Worm (Caenorhabditis elegans) whole organism, late embryonic: ENCODE results near the gene ceh-41.

ENCODE experiments used
- C38D4.7 ChIP-seq: fragments of 200-800 bp; sonication (Bioruptor generic); optimal IDR thresholded peaks from 2 replicates; lab custom pipeline; 2018; ENCODE audit warnings: mild to moderate bottlenecking, missing genetic modification characterization, moderate library complexity, missing compliant biosample characterization
- F13H6.1 ChIP-seq: sonication (generic microtip); optimal IDR thresholded peaks from 2 replicates; lab custom pipeline; 2016; ENCODE audit warnings: missing genetic modification characterization, missing compliant biosample characterization
- K02D7.2 ChIP-seq: sonication (generic microtip); optimal IDR thresholded peaks from 2 replicates; lab custom pipeline; 2017; ENCODE audit warnings: mild to moderate bottlenecking, missing genetic modification characterization, missing compliant biosample characterization
- K09A11.1 ChIP-seq: sonication (generic microtip); optimal IDR thresholded peaks from 2 replicates; lab custom pipeline; 2017; ENCODE audit warnings: antibody characterized with exemption, mild to moderate bottlenecking, missing genetic modification characterization, missing compliant biosample characterization; ENCODE audit not compliant: insufficient read depth
- T23F11.4 ChIP-seq: fragments of 200-800 bp; sonication (Bioruptor generic); optimal IDR thresholded peaks from 2 replicates; lab custom pipeline; 2018; ENCODE audit warnings: mild to moderate bottlenecking, missing genetic modification characterization, missing compliant biosample characterization
- Y22D7AL.16 ChIP-seq: sonication (generic microtip); optimal IDR thresholded peaks from 2 replicates; lab custom pipeline; 2016; ENCODE audit warnings: missing genetic modification characterization, missing compliant biosample characterization
- ceh-14 ChIP-seq: sonication (generic microtip); optimal IDR thresholded peaks from 2 replicates; lab custom pipeline; 2016; ENCODE audit warnings: missing genotype, missing genetic modification characterization, missing compliant biosample characterization
- ceh-18 ChIP-seq: sonication (generic microtip); optimal IDR thresholded peaks from 2 replicates; lab custom pipeline; 2016; ENCODE audit warnings: missing genetic modification characterization, missing compliant biosample characterization
- ceh-19 ChIP-seq: fragments of 200-800 bp; sonication (Bioruptor generic); optimal IDR thresholded peaks from 2 replicates; lab custom pipeline; 2018; ENCODE audit warnings: mild to moderate bottlenecking, missing genetic modification characterization, missing compliant biosample characterization
- ceh-22 ChIP-seq: sonication (generic microtip); optimal IDR thresholded peaks from 2 replicates; lab custom pipeline; 2017; ENCODE audit warnings: missing biosample characterization, missing genetic modification characterization
- ceh-30 ChIP-seq: fragments of 150-350 bp; optimal IDR thresholded peaks from 2 replicates; lab custom pipeline; 2014; ENCODE audit warnings: missing biosample characterization, missing genetic modification characterization
- ceh-31 ChIP-seq: sonication (generic microtip); optimal IDR thresholded peaks from 2 replicates; lab custom pipeline; 2016; ENCODE audit warnings: missing genetic modification characterization, missing compliant biosample characterization
- ceh-34 ChIP-seq: sonication (generic microtip); optimal IDR thresholded peaks from 2 replicates; lab custom pipeline; 2016; ENCODE audit warnings: mild to moderate bottlenecking, missing genetic modification characterization, missing compliant biosample characterization
- ceh-45 ChIP-seq: fragments of 200-800 bp; sonication (Bioruptor generic); IDR thresholded peaks from 2 replicates; pipeline ENCODE4 v1.3.6; 2022; ENCODE audit warnings: missing genetic modification reagents, missing genetic modification characterization, missing compliant biosample characterization
- ceh-48 ChIP-seq: sonication (generic microtip); optimal IDR thresholded peaks from 2 replicates; lab custom pipeline; 2016; ENCODE audit warnings: missing genetic modification characterization, inconsistent platforms, missing compliant biosample characterization
- che-1 ChIP-seq: sonication (generic microtip); optimal IDR thresholded peaks from 2 replicates; lab custom pipeline; 2016; ENCODE audit warnings: mild to moderate bottlenecking, missing genetic modification characterization, missing compliant biosample characterization
- elt-2 ChIP-seq: sonication (generic microtip); optimal IDR thresholded peaks from 2 replicates; lab custom pipeline; 2016; ENCODE audit warnings: missing genetic modification reagents, missing genetic modification characterization, missing compliant biosample characterization
- elt-4 ChIP-seq: sonication (generic microtip); optimal IDR thresholded peaks from 2 replicates; lab custom pipeline; 2016; ENCODE audit warnings: missing genetic modification characterization, missing compliant biosample characterization
- eyg-1 ChIP-seq: sonication (generic microtip); optimal IDR thresholded peaks from 2 replicates; lab custom pipeline; 2016; ENCODE audit warnings: missing genotype, missing genetic modification characterization, missing compliant biosample characterization
- fax-1 ChIP-seq: sonication (generic microtip); optimal IDR thresholded peaks from 2 replicates; lab custom pipeline; 2016; ENCODE audit warnings: missing genotype, missing genetic modification characterization, missing compliant biosample characterization
- fkh-10 ChIP-seq: fragments of 150-350 bp; optimal IDR thresholded peaks from 2 replicates; lab custom pipeline; 2014; ENCODE audit warnings: missing biosample characterization, missing genetic modification reagents, missing genetic modification characterization
- fkh-6 ChIP-seq: sonication (generic microtip); optimal IDR thresholded peaks from 2 replicates; lab custom pipeline; 2016; ENCODE audit warnings: missing genetic modification characterization, missing compliant biosample characterization
- hlh-15 ChIP-seq: sonication (generic microtip); optimal IDR thresholded peaks from 2 replicates; lab custom pipeline; 2016; ENCODE audit warnings: missing genetic modification characterization, missing compliant biosample characterization
- hlh-30 ChIP-seq: sonication (generic microtip); optimal IDR thresholded peaks from 2 replicates; lab custom pipeline; 2017; ENCODE audit warnings: antibody characterized with exemption, missing genetic modification characterization, missing compliant biosample characterization; ENCODE audit not compliant: insufficient read depth
- hlh-6 ChIP-seq: sonication (generic microtip); optimal IDR thresholded peaks from 2 replicates; lab custom pipeline; 2016; ENCODE audit warnings: missing genotype, missing genetic modification characterization, missing compliant biosample characterization
- hlh-8 ChIP-seq: sonication (generic microtip); optimal IDR thresholded peaks from 2 replicates; lab custom pipeline; 2016; ENCODE audit warnings: missing genotype, missing genetic modification characterization, missing compliant biosample characterization
- lim-6 ChIP-seq: sonication (generic microtip); optimal IDR thresholded peaks from 2 replicates; lab custom pipeline; 2016; ENCODE audit warnings: missing genetic modification characterization, missing compliant biosample characterization
- lin-11 ChIP-seq: fragments of 200-800 bp; sonication (Bioruptor generic); optimal IDR thresholded peaks from 2 replicates; lab custom pipeline; 2018; ENCODE audit warnings: mild to moderate bottlenecking, missing genetic modification characterization, missing compliant biosample characterization
- madf-2 ChIP-seq: sonication (generic microtip); optimal IDR thresholded peaks from 2 replicates; lab custom pipeline; 2017; ENCODE audit warnings: missing genetic modification characterization, missing compliant biosample characterization
- mec-3 ChIP-seq: sonication (generic microtip); optimal IDR thresholded peaks from 2 replicates; lab custom pipeline; 2016; ENCODE audit warnings: borderline replicate concordance, missing genetic modification characterization, missing compliant biosample characterization
- nhr-11 ChIP-seq: fragments of 150-350 bp; optimal IDR thresholded peaks from 2 replicates; lab custom pipeline; 2014; ENCODE audit warnings: missing biosample characterization, missing genetic modification characterization
- nhr-232 ChIP-seq: sonication (generic microtip); optimal IDR thresholded peaks from 2 replicates; lab custom pipeline; 2016; ENCODE audit warnings: missing genetic modification characterization, missing compliant biosample characterization
- npax-4 ChIP-seq: sonication (generic microtip); optimal IDR thresholded peaks from 2 replicates; lab custom pipeline; 2016; ENCODE audit warnings: missing genetic modification characterization, missing compliant biosample characterization
- pag-3 ChIP-seq: sonication (generic microtip); optimal IDR thresholded peaks from 2 replicates; lab custom pipeline; 2016; ENCODE audit warnings: missing compliant biosample characterization, missing genetic modification characterization, borderline replicate concordance
- pax-1 ChIP-seq: fragments of 150-350 bp; optimal IDR thresholded peaks from 2 replicates; lab custom pipeline; 2014; ENCODE audit warnings: missing biosample characterization, missing genetic modification characterization
- pha-2 ChIP-seq: sonication (generic microtip); optimal IDR thresholded peaks from 2 replicates; lab custom pipeline; 2017; ENCODE audit warnings: mild to moderate bottlenecking, missing genetic modification characterization, missing compliant biosample characterization
- pha-4 ChIP-seq: fragments of 150-350 bp; optimal IDR thresholded peaks from 2 replicates; lab custom pipeline; 2018; ENCODE audit warnings: missing biosample characterization, missing genetic modification reagents, missing genetic modification characterization
- pqm-1 ChIP-seq: sonication (generic microtip); optimal IDR thresholded peaks from 2 replicates; lab custom pipeline; 2016; ENCODE audit warnings: missing genetic modification characterization, missing compliant biosample characterization
- ref-2 ChIP-seq: sonication (generic microtip); optimal IDR thresholded peaks from 2 replicates; lab custom pipeline; 2016; ENCODE audit warnings: missing genetic modification characterization, missing compliant biosample characterization
- rnt-1 ChIP-seq: sonication (generic microtip); optimal IDR thresholded peaks from 2 replicates; lab custom pipeline; 2016; ENCODE audit warnings: missing genetic modification characterization, missing compliant biosample characterization
- sox-2 ChIP-seq: fragments of 200-800 bp; sonication (Bioruptor generic); IDR thresholded peaks from 2 replicates; pipeline ENCODE4 v1.3.6; 2022; ENCODE audit warnings: missing genetic modification reagents, missing genetic modification characterization, missing compliant biosample characterization
- syd-9 ChIP-seq: sonication (generic microtip); optimal IDR thresholded peaks from 2 replicates; lab custom pipeline; 2016; ENCODE audit warnings: mild to moderate bottlenecking, missing genetic modification characterization, moderate library complexity, missing compliant biosample characterization
- tbx-2 ChIP-seq: sonication (generic microtip); optimal IDR thresholded peaks from 2 replicates; lab custom pipeline; 2016; ENCODE audit warnings: missing genetic modification characterization, missing compliant biosample characterization
- tbx-7 ChIP-seq: sonication (generic microtip); optimal IDR thresholded peaks from 2 replicates; lab custom pipeline; 2016; ENCODE audit warnings: missing genotype, missing genetic modification characterization, missing compliant biosample characterization
- ttx-3 ChIP-seq: sonication (generic microtip); optimal IDR thresholded peaks from 2 replicates; lab custom pipeline; 2016; ENCODE audit warnings: missing genetic modification reagents, missing genetic modification characterization, missing compliant biosample characterization
- unc-3 ChIP-seq, 2 experiments: fragments of 200-800 bp in 1 of 2; sonication (Bioruptor generic) in 1 of 2; sonication (generic microtip) in 1 of 2; conservative IDR thresholded peaks in 1 of 2; optimal IDR thresholded peaks in 1 of 2; 2 replicates each; pipeline versions ENCODE4 v1.3.6 to Lab custom; 2016 to 2022; ENCODE audit warnings: missing compliant biosample characterization in 2 of 2, missing genetic modification characterization in 2 of 2, missing genetic modification reagents in 1 of 2
- unc-42 ChIP-seq: sonication (generic microtip); optimal IDR thresholded peaks from 2 replicates; lab custom pipeline; 2016; ENCODE audit warnings: missing genotype, missing genetic modification characterization, missing compliant biosample characterization
- unc-55 ChIP-seq: sonication (generic microtip); optimal IDR thresholded peaks from 2 replicates; lab custom pipeline; 2017; ENCODE audit warnings: missing biosample characterization, missing genetic modification reagents, missing genetic modification characterization
- unc-86 ChIP-seq: sonication (generic microtip); optimal IDR thresholded peaks from 2 replicates; lab custom pipeline; 2016; ENCODE audit warnings: missing genetic modification characterization, missing compliant biosample characterization
- zip-5 ChIP-seq: sonication (generic microtip); optimal IDR thresholded peaks from 2 replicates; lab custom pipeline; 2016; ENCODE audit warnings: missing genetic modification characterization, missing compliant biosample characterization

Gene ceh-41

ce11 chrX:1860422-1860821, 11.9 kb upstream of the ceh-41 start, which contains the start of gene T26C11.8:
T26C11.8 (plus strand) TSS chrX:1860722.
- no peak for TF ChIP-seq fkh-10
- no peak for TF ChIP-seq hlh-15 (tag; lab: Kevin White, UChicago)
- no peak for TF ChIP-seq mec-3 (tag; lab: Kevin White, UChicago)
- no peak for TF ChIP-seq pha-2
- TF ChIP-seq npax-4 (tag; lab: Kevin White, UChicago) = no peak
- no peak for TF ChIP-seq K09A11.1 (tag; lab: Kevin White, UChicago)
- no peak for TF ChIP-seq nhr-232
- no peak for TF ChIP-seq pag-3 (tag; lab: Kevin White, UChicago)
- no peak for TF ChIP-seq lin-11

- TF ChIP-seq tbx-2 (tag; lab: Kevin White, UChicago) = peak; percentile 84
- peak; percentile 56 for TF ChIP-seq F13H6.1 (tag; lab: Kevin White, UChicago)
- peak; percentile 53 for TF ChIP-seq unc-86
- peak; percentile 74 for TF ChIP-seq madf-2 (tag; lab: Kevin White, UChicago)
- TF ChIP-seq hlh-8 (tag; lab: Kevin White, UChicago) = peak; percentile 51
- peak; percentile 85 for TF ChIP-seq rnt-1
- no peak for TF ChIP-seq ceh-22 (tag; lab: Kevin White, UChicago)
- TF ChIP-seq elt-2 = peak; percentile 85
- TF ChIP-seq fax-1 (tag; lab: Kevin White, UChicago) = peak; percentile 64
- peak; percentile 1 for TF ChIP-seq hlh-30 (tag; lab: Kevin White, UChicago)
- peak; percentile 88 for TF ChIP-seq hlh-6
- peak; percentile 85 for TF ChIP-seq ceh-34 (tag; lab: Kevin White, UChicago)
- no peak for TF ChIP-seq unc-55 (GFP tag; lab: Kevin White, UChicago)
- TF ChIP-seq ceh-30 (tag; lab: Kevin White, UChicago) = no peak
- TF ChIP-seq tbx-7 (tag; lab: Kevin White, UChicago) = peak; percentile 37
- TF ChIP-seq ceh-19 (GFP tag; lab: Kevin White, UChicago) = peak; percentile 67
- peak; percentile 72 for TF ChIP-seq eyg-1 (tag; lab: Kevin White, UChicago)
- TF ChIP-seq syd-9 (tag; lab: Kevin White, UChicago) = peak; percentile 65
- TF ChIP-seq pqm-1 = no peak
- TF ChIP-seq che-1 (tag; lab: Kevin White, UChicago) = peak; percentile 75
- TF ChIP-seq T23F11.4 (GFP tag; lab: Kevin White, UChicago) = peak; percentile 49
- TF ChIP-seq pax-1 = no peak
- TF ChIP-seq zip-5 = peak; percentile 35
- peak; percentile 82 for TF ChIP-seq ceh-31
- TF ChIP-seq pha-2 = peak; percentile 60
- TF ChIP-seq ref-2 (tag; lab: Kevin White, UChicago) = peak; percentile 75
- peak; percentile 74 for TF ChIP-seq sox-2
- TF ChIP-seq ceh-48 = peak; percentile 49
- peak; percentile 82 for TF ChIP-seq ttx-3 (tag; lab: Kevin White, UChicago)
- TF ChIP-seq lin-11 = peak; percentile 62
- TF ChIP-seq hlh-15 (tag; lab: Kevin White, UChicago) = peak; percentile 74
- peak; percentile 14 for TF ChIP-seq lim-6
- TF ChIP-seq K09A11.1 (tag; lab: Kevin White, UChicago) = peak; percentile 45
- TF ChIP-seq fkh-6 (tag; lab: Kevin White, UChicago) = peak; percentile 82
- peak; percentile 66 for TF ChIP-seq C38D4.7 (GFP tag; lab: Kevin White, UChicago)
- TF ChIP-seq pha-4 (tag; lab: Kevin White, UChicago) = no peak
- no peak for TF ChIP-seq nhr-11
- TF ChIP-seq pag-3 (tag; lab: Kevin White, UChicago) = peak; percentile 48
- TF ChIP-seq ceh-18 (tag; lab: Kevin White, UChicago) = peak; percentile 81
- peak; percentile 64; the same call in 1 of the 2 replicates for TF ChIP-seq ceh-45
- peak; percentile 5 for TF ChIP-seq unc-42 (tag; lab: Kevin White, UChicago)
- TF ChIP-seq Y22D7AL.16 (tag; lab: Kevin White, UChicago) = no peak
- peak; percentile 68 for TF ChIP-seq K02D7.2 (tag; lab: Kevin White, UChicago)
- TF ChIP-seq elt-4 (tag; lab: Kevin White, UChicago) = no peak
- peak; percentile 64; the same call in 1 of the 2 replicates for TF ChIP-seq unc-3 (GFP tag; conservative IDR thresholded peaks at IDR 0.05; lab: Robert Waterston, UW)
- TF ChIP-seq unc-3 (tag; optimal IDR thresholded peaks at IDR 0.05; lab: Kevin White, UChicago) = peak; percentile 60
- TF ChIP-seq ceh-14 (tag; lab: Kevin White, UChicago) = peak; percentile 60
Observed at ce11 chrX:1858616-1859015, 10.1 kb upstream of the ceh-41 start.
